Worm (Caenorhabditis elegans) whole organism, L4 larva: ENCODE measurements around the gene srh-269.
A peak's percentile ranks its signal among the peaks of the same experiment; 100 is the strongest.

ENCODE experiments used
- F37D6.2 ChIP-seq: sonication (generic microtip); optimal IDR thresholded peaks from 2 replicates; lab custom pipeline; 2016; ENCODE audit warnings: mild to moderate bottlenecking, missing genetic modification characterization, missing compliant biosample characterization
- arid-1 ChIP-seq: fragments of 200-800 bp; sonication (Bioruptor generic); conservative IDR thresholded peaks from 2 replicates; pipeline ENCODE4 v1.3.6; 2022; ENCODE audit warnings: missing genetic modification reagents, missing genetic modification characterization, missing compliant biosample characterization
- attf-4 ChIP-seq: sonication (generic microtip); optimal IDR thresholded peaks from 3 replicates; lab custom pipeline; 2017; ENCODE audit warnings: missing biosample characterization, missing genetic modification characterization
- ceh-32 ChIP-seq: sonication (generic microtip); optimal IDR thresholded peaks from 2 replicates; lab custom pipeline; 2016; ENCODE audit warnings: mild to moderate bottlenecking, missing genetic modification characterization, missing compliant biosample characterization; ENCODE audit not compliant: poor library complexity
- ceh-44 ChIP-seq: fragments of 200-800 bp; sonication (Bioruptor generic); IDR thresholded peaks from 2 replicates; pipeline ENCODE4 v1.3.6; 2022; ENCODE audit warnings: missing genetic modification reagents, missing genetic modification characterization, missing compliant biosample characterization
- ceh-62 ChIP-seq: sonication (generic microtip); optimal IDR thresholded peaks from 2 replicates; lab custom pipeline; 2017; ENCODE audit warnings: missing biosample characterization, missing genetic modification characterization
- ces-1 ChIP-seq: fragments of 150-350 bp; sonication (generic microtip); optimal IDR thresholded peaks from 4 replicates; lab custom pipeline; 2014; ENCODE audit warnings: missing biosample characterization, missing genetic modification reagents, missing genetic modification characterization
- daf-16 ChIP-seq, 3 experiments: sonication (generic microtip); optimal IDR thresholded peaks; 2 replicates each; lab custom pipeline; 2016 to 2017; ENCODE audit warnings: missing genetic modification characterization in 3 of 3, missing genetic modification reagents in 3 of 3, mild to moderate bottlenecking in 2 of 3, missing compliant biosample characterization in 2 of 3, missing biosample characterization in 1 of 3, moderate library complexity in 1 of 3
- dmd-6 ChIP-seq: fragments of 200-800 bp; sonication (Bioruptor generic); IDR thresholded peaks from 2 replicates; pipeline ENCODE4 v1.3.6; 2022; ENCODE audit warnings: missing genetic modification reagents, missing genetic modification characterization, missing compliant biosample characterization
- dmd-8 ChIP-seq: fragments of 200-800 bp; sonication (Bioruptor generic); IDR thresholded peaks from 2 replicates; pipeline ENCODE4 v1.3.6; 2022; ENCODE audit warnings: missing genetic modification characterization, missing compliant biosample characterization
- dmd-9 ChIP-seq: fragments of 200-800 bp; sonication (Bioruptor generic); IDR thresholded peaks from 2 replicates; pipeline ENCODE4 v1.3.6; 2022; ENCODE audit warnings: missing genetic modification reagents, missing genetic modification characterization, missing compliant biosample characterization
- duxl-1 ChIP-seq: sonication (generic microtip); optimal IDR thresholded peaks from 2 replicates; lab custom pipeline; 2016; ENCODE audit warnings: mild to moderate bottlenecking, missing genetic modification characterization, moderate library complexity, missing compliant biosample characterization; ENCODE audit not compliant: poor library complexity
- dve-1 ChIP-seq: sonication (generic microtip); optimal IDR thresholded peaks from 2 replicates; lab custom pipeline; 2017; ENCODE audit warnings: antibody characterized with exemption, mild to moderate bottlenecking, missing genetic modification characterization, missing compliant biosample characterization; ENCODE audit not compliant: insufficient read depth
- hif-1 ChIP-seq, 2 experiments: sonication (generic microtip); optimal IDR thresholded peaks; 2 replicates each; lab custom pipeline; 2016 to 2017; ENCODE audit warnings: missing compliant biosample characterization in 2 of 2, missing genetic modification characterization in 2 of 2, missing genetic modification reagents in 2 of 2, missing genotype in 2 of 2, mild to moderate bottlenecking in 1 of 2
- hlh-11 ChIP-seq: fragments of 200-800 bp; sonication (Bioruptor generic); optimal IDR thresholded peaks from 2 replicates; lab custom pipeline; 2018; ENCODE audit warnings: mild to moderate bottlenecking, missing genetic modification characterization, missing compliant biosample characterization
- hlh-30 ChIP-seq: sonication (generic microtip); optimal IDR thresholded peaks from 2 replicates; lab custom pipeline; 2017; ENCODE audit warnings: antibody characterized with exemption, mild to moderate bottlenecking, missing genetic modification characterization, missing compliant biosample characterization; ENCODE audit not compliant: insufficient read depth
- lin-1 ChIP-seq: fragments of 200-800 bp; sonication (Bioruptor generic); IDR thresholded peaks from 2 replicates; pipeline ENCODE4 v1.3.6; 2022; ENCODE audit warnings: missing genetic modification reagents, missing genetic modification characterization, missing compliant biosample characterization
- lir-3 ChIP-seq: sonication (generic microtip); optimal IDR thresholded peaks from 2 replicates; lab custom pipeline; 2016; ENCODE audit warnings: mild to moderate bottlenecking, missing genetic modification characterization, missing compliant biosample characterization
- lsy-2 ChIP-seq, 2 experiments: fragments of 150-350 bp in 1 of 2; sonication (generic microtip) in 1 of 2; optimal IDR thresholded peaks; 2 replicates each; lab custom pipeline; 2014 to 2017; ENCODE audit warnings: missing biosample characterization in 2 of 2, missing genetic modification characterization in 2 of 2
- madf-9 ChIP-seq: fragments of 200-800 bp; sonication (Bioruptor generic); conservative IDR thresholded peaks from 2 replicates; pipeline ENCODE4 v1.3.6; 2022; ENCODE audit warnings: missing genetic modification reagents, missing genetic modification characterization, missing compliant biosample characterization
- mdl-1 ChIP-seq, 2 experiments: fragments of 150-350 bp in 1 of 2; sonication (generic microtip) in 1 of 2; optimal IDR thresholded peaks; 2 replicates each; lab custom pipeline; 2014 to 2017; ENCODE audit warnings: missing biosample characterization in 2 of 2, missing genetic modification characterization in 2 of 2
- mes-2 ChIP-seq: sonication (generic microtip); optimal IDR thresholded peaks from 2 replicates; lab custom pipeline; 2016; ENCODE audit warnings: missing genotype, mild to moderate bottlenecking, missing genetic modification characterization, missing compliant biosample characterization; ENCODE audit not compliant: poor library complexity, severe bottlenecking
- nhr-25 ChIP-seq: sonication (generic microtip); optimal IDR thresholded peaks from 2 replicates; lab custom pipeline; 2017; ENCODE audit warnings: missing genetic modification characterization, mild to moderate bottlenecking, missing compliant biosample characterization, antibody characterized with exemption, moderate library complexity, borderline replicate concordance; ENCODE audit not compliant: insufficient read depth
- nhr-28 ChIP-seq: fragments of 150-350 bp; optimal IDR thresholded peaks from 2 replicates; lab custom pipeline; 2014; ENCODE audit warnings: missing biosample characterization, missing genetic modification characterization
- nhr-41 ChIP-seq: fragments of 200-800 bp; sonication (Bioruptor generic); IDR thresholded peaks from 2 replicates; pipeline ENCODE4 v1.3.6; 2022; ENCODE audit warnings: missing genetic modification reagents, missing genetic modification characterization, missing compliant biosample characterization
- nhr-77 ChIP-seq: fragments of 150-350 bp; optimal IDR thresholded peaks from 2 replicates; lab custom pipeline; 2014; ENCODE audit warnings: missing biosample characterization, missing genetic modification characterization
- sdz-12 ChIP-seq: fragments of 200-800 bp; sonication (Bioruptor generic); optimal IDR thresholded peaks from 2 replicates; lab custom pipeline; 2018; ENCODE audit warnings: mild to moderate bottlenecking, missing genetic modification characterization, missing compliant biosample characterization
- set-16 ChIP-seq: fragments of 200-800 bp; sonication (Bioruptor generic); IDR thresholded peaks from 2 replicates; pipeline ENCODE4 v1.3.6; 2022; ENCODE audit warnings: missing genetic modification reagents, missing genetic modification characterization, missing compliant biosample characterization
- spr-3 ChIP-seq: fragments of 200-800 bp; sonication (Bioruptor generic); optimal IDR thresholded peaks from 2 replicates; lab custom pipeline; 2018; ENCODE audit warnings: mild to moderate bottlenecking, missing genetic modification characterization, missing compliant biosample characterization
- unc-39 ChIP-seq: sonication (generic microtip); optimal IDR thresholded peaks from 2 replicates; lab custom pipeline; 2017; ENCODE audit warnings: missing biosample characterization, missing genetic modification characterization
- zfp-3 ChIP-seq: fragments of 200-800 bp; sonication (Bioruptor generic); conservative IDR thresholded peaks from 2 replicates; pipeline ENCODE4 v1.3.6; 2022; ENCODE audit warnings: missing genetic modification reagents, missing genetic modification characterization, missing compliant biosample characterization
- zip-11 ChIP-seq: fragments of 200-800 bp; sonication (Bioruptor generic); IDR thresholded peaks from 2 replicates; pipeline ENCODE4 v1.3.6; 2022; ENCODE audit warnings: missing genetic modification characterization, missing compliant biosample characterization

The srh-269 gene

DNA sequence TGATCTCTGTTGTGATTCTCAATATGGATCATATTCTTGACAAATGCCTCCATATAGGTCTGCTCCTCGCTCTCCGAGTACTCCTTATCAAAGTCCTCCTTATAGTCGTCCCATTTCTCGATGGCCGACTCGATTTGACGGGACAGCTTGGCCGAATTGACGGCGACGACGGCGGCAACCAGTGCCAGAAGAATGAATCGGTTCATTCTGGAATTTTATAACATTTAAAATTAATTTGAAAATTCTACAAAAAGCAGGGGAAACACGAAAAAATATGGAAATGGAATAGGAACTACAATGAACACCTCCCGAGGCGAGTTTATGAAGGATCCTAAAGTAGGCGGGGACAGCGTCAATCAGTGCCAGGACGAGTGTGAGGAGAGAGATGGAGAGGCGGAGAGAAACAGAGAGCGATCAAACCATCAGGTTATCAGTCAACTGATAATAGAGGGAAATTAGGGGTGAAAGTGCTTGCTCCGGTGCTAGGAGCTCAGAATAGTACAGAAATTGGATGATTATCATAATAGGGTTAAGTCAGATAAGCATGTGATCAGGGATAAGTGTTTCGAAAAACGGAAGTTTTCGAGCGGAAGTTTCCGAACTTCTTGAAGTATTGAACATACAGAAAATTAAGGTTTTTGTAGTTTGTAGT is 3.4 kb upstream of the srh-269 start, which contains the start of gene cpl-1 (continued):
- no peak for TF ChIP-seq dmd-8
- peak in 1 of 2 experiments; percentile 47 for TF ChIP-seq daf-16 (GFP tag; optimal IDR thresholded peaks at IDR 0.05; lab: Kevin White, UChicago)
- peak; percentile 89 for TF ChIP-seq daf-16 (tag; optimal IDR thresholded peaks at IDR 0.05; lab: Kevin White, UChicago)
- no peak for TF ChIP-seq nhr-25 (tag; lab: Kevin White, UChicago)
- TF ChIP-seq, all 104 proteins: peak for 20

DNA sequence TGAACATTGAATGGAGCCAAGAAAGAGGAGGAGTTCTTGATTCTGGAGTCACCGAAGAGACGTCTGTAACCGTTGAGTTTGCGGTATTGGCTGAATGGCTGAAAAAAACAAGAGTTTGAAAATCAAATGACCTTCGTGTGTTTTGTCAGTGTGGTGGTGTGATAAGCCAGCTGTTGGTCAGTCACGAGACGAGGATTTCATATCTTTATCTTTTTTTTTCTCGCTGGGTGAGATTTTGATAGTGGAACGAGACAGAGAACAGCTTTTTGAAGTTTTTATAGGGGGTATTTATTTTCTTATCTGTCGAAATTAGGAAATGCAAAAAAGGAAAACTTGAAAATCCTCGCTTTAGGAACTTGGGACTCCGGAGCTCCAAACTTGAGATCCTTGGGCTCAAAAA is 2.7 kb upstream of the srh-269 start:
- TF ChIP-seq duxl-1 (tag; lab: Kevin White, UChicago): no peak
- TF ChIP-seq spr-3 (GFP tag; lab: Kevin White, UChicago): no peak
- no peak for TF ChIP-seq nhr-41 (GFP tag; lab: Robert Waterston, UW)
- TF ChIP-seq daf-16 (GFP tag; optimal IDR thresholded peaks at IDR 0.05; lab: Kevin White, UChicago): no peak
- TF ChIP-seq daf-16 (tag; optimal IDR thresholded peaks at IDR 0.05; lab: Kevin White, UChicago): peak; percentile 33
- TF ChIP-seq dve-1 (tag; lab: Kevin White, UChicago): peak; percentile 32
- TF ChIP-seq lsy-2 (tag; optimal IDR thresholded peaks at IDR 0.05; lab: Kevin White, UChicago): peak in 1 of 2 experiments; percentile 11
- TF ChIP-seq lin-1: no peak
- no peak for TF ChIP-seq attf-4
- TF ChIP-seq ceh-32 (tag; lab: Kevin White, UChicago): no peak
- TF ChIP-seq hif-1 (tag; optimal IDR thresholded peaks at IDR 0.05; lab: Kevin White, UChicago): no peak
- peak; percentile 80 for TF ChIP-seq hlh-30
- no peak for TF ChIP-seq mdl-1 (tag; optimal IDR thresholded peaks at IDR 0.05; lab: Kevin White, UChicago)
- peak; percentile 24 for TF ChIP-seq nhr-77
- TF ChIP-seq dmd-9 (GFP tag; lab: Robert Waterston, UW): no peak
- TF ChIP-seq dmd-8: no peak
- 0 out of 2 replicates have a peak, but pooled peaks have one; percentile 13 for TF ChIP-seq zfp-3 (GFP tag; lab: Robert Waterston, UW)
- TF ChIP-seq mes-2 (tag; lab: Kevin White, UChicago): peak; percentile 0
- peak; percentile 41; the same call in 1 of the 2 replicates for TF ChIP-seq dmd-6
- TF ChIP-seq F37D6.2 (tag; lab: Kevin White, UChicago): no peak
- no peak for TF ChIP-seq lir-3 (tag; lab: Kevin White, UChicago)
- no peak for TF ChIP-seq madf-9 (GFP tag; lab: Robert Waterston, UW)
- no peak for TF ChIP-seq nhr-28 (tag; lab: Kevin White, UChicago)
- TF ChIP-seq ceh-62 (tag; lab: Kevin White, UChicago): no peak
- no peak for TF ChIP-seq ces-1 (GFP tag; lab: Kevin White, UChicago)
- TF ChIP-seq zip-11 (GFP tag; lab: Robert Waterston, UW): no peak
- no peak for TF ChIP-seq unc-39 (tag; lab: Kevin White, UChicago)
- TF ChIP-seq arid-1 (GFP tag; lab: Robert Waterston, UW): no peak
- peak; percentile 68 for TF ChIP-seq hlh-11 (tag; lab: Kevin White, UChicago)

DNA sequence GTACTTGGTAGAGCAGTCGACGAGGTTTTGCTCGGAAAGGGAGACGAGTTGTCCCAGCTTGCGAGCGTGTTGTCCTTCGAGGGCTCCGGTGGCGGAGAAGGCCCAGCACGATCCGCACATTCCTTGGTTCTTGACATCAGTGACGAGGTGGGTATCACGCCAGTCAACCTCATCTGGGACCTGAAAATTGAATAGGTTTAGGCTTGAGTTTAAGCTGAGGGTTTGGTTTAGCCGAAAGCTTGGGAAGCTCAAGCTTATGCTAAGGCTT is 1.9 kb upstream of the srh-269 start:
- TF ChIP-seq sdz-12 (GFP tag; lab: Kevin White, UChicago): peak; percentile 18
- peak; percentile 21; the same call in 1 of the 2 replicates for TF ChIP-seq zfp-3 (GFP tag; lab: Robert Waterston, UW)
- TF ChIP-seq set-16 (GFP tag; lab: Robert Waterston, UW): peak; percentile 67
- no peak for TF ChIP-seq ceh-44 (GFP tag; lab: Robert Waterston, UW)
- TF ChIP-seq dmd-6: 0 out of 2 replicates have a peak, but pooled peaks have one; percentile 3
